Worm (Caenorhabditis elegans) whole organism, L2 larva: ENCODE measurements around the gene mml-1.

ENCODE experiments used
- ceh-82 ChIP-seq: fragments of 150-350 bp; optimal IDR thresholded peaks from 2 replicates; lab custom pipeline; 2014; ENCODE audit warnings: missing biosample characterization, missing genetic modification characterization
- lsy-2 ChIP-seq, 2 experiments: fragments of 150-350 bp in 1 of 2; sonication (generic microtip) in 1 of 2; optimal IDR thresholded peaks; 2 replicates each; lab custom pipeline; 2014 to 2017; ENCODE audit warnings: missing biosample characterization in 2 of 2, missing genetic modification characterization in 2 of 2
- mab-5 ChIP-seq: fragments of 150-350 bp; optimal IDR thresholded peaks from 2 replicates; lab custom pipeline; 2014; ENCODE audit warnings: missing biosample characterization, missing genetic modification characterization
- mdl-1 ChIP-seq, 2 experiments: fragments of 150-350 bp in 1 of 2; sonication (generic microtip) in 1 of 2; optimal IDR thresholded peaks; 2 replicates each; lab custom pipeline; 2017; ENCODE audit warnings: missing biosample characterization in 2 of 2, missing genetic modification characterization in 2 of 2
- nhr-12 ChIP-seq: fragments of 150-350 bp; optimal IDR thresholded peaks from 2 replicates; lab custom pipeline; 2014; ENCODE audit warnings: missing biosample characterization, missing genetic modification characterization
- nhr-237 ChIP-seq: fragments of 150-350 bp; optimal IDR thresholded peaks from 2 replicates; lab custom pipeline; 2014; ENCODE audit warnings: missing biosample characterization, missing genetic modification characterization
- nhr-77 ChIP-seq: fragments of 150-350 bp; optimal IDR thresholded peaks from 2 replicates; lab custom pipeline; 2014; ENCODE audit warnings: missing biosample characterization, missing genetic modification characterization
- snpc-4 ChIP-seq: fragments of 150-350 bp; optimal IDR thresholded peaks from 2 replicates; lab custom pipeline; 2014; ENCODE audit warnings: missing biosample characterization, missing genetic modification characterization
- unc-62 ChIP-seq: fragments of 150-350 bp; optimal IDR thresholded peaks from 2 replicates; lab custom pipeline; 2014; ENCODE audit warnings: missing biosample characterization, missing genetic modification reagents, missing genetic modification characterization
- zag-1 ChIP-seq: fragments of 150-350 bp; optimal IDR thresholded peaks from 2 replicates; lab custom pipeline; 2014; ENCODE audit warnings: missing biosample characterization, missing genetic modification characterization
- ztf-11 ChIP-seq: sonication (generic microtip); optimal IDR thresholded peaks from 2 replicates; lab custom pipeline; 2017; ENCODE audit warnings: missing biosample characterization, missing genetic modification characterization

ce11 chrIII:7358627-7359026 lies 15.9 kb downstream of the mml-1 start:
- TF ChIP-seq nhr-237 (tag; lab: Kevin White, UChicago) (no peak), ceh-82 (no peak), unc-62 (GFP tag; lab: Kevin White, UChicago) (no peak), lsy-2 (tag; optimal IDR thresholded peaks at IDR 0.05; lab: Kevin White, UChicago) (no peak), ztf-11 (tag; lab: Kevin White, UChicago) (no peak), snpc-4 (tag; lab: Kevin White, UChicago) (no peak), mab-5 (tag; lab: Kevin White, UChicago) (no peak), mdl-1 (tag; optimal IDR thresholded peaks at IDR 0.05; lab: Kevin White, UChicago) (no peak), nhr-12 (tag; lab: Kevin White, UChicago) (no peak), nhr-77 (tag; lab: Kevin White, UChicago) (no peak), zag-1 (no peak)
